Fruit fly (Drosophila melanogaster) Kc167 (cell line): ENCODE data around the gene CG5455.

ENCODE experiments used
- Myc ChIP-seq: fragments of >200 bp; optimal IDR thresholded peaks from 2 replicates; lab custom pipeline; 2017; ENCODE audit warnings: missing external identifiers
- Sin3A ChIP-seq: fragments of >200 bp; optimal IDR thresholded peaks from 2 replicates; lab custom pipeline; 2018; ENCODE audit warnings: missing external identifiers
- h ChIP-seq: fragments of >200 bp; optimal IDR thresholded peaks from 3 replicates; lab custom pipeline; 2018; ENCODE audit warnings: missing external identifiers
- insv ChIP-seq: fragments of >200 bp; optimal IDR thresholded peaks from 3 replicates; lab custom pipeline; 2018; ENCODE audit warnings: missing external identifiers
- psq ChIP-seq: fragments of >200 bp; optimal IDR thresholded peaks from 2 replicates; lab custom pipeline; 2017; ENCODE audit warnings: missing external identifiers
- ttk ChIP-seq: sonication (Bioruptor generic); optimal IDR thresholded peaks from 2 replicates; lab custom pipeline; 2017; ENCODE audit warnings: missing external identifiers

dm6 chr3R:26484511-26484910 is 23.2 kb downstream of the CG5455 start:
- TF ChIP-seq insv (lab: Kevin White, UChicago), result no peak
- no peak for TF ChIP-seq Myc (lab: Kevin White, UChicago)
- no peak for TF ChIP-seq psq (lab: Kevin White, UChicago)
- no peak for TF ChIP-seq ttk (lab: Kevin White, UChicago)
- TF ChIP-seq h (lab: Kevin White, UChicago), result no peak
- TF ChIP-seq Sin3A (lab: Kevin White, UChicago), result no peak
